Worm (Caenorhabditis elegans) whole organism, L2 larva: ENCODE data around the gene ilys-1.

Experiments
- C34F6.9 ChIP-seq: fragments of 150-350 bp; optimal IDR thresholded peaks from 2 replicates; lab custom pipeline; 2014; ENCODE audit warnings: missing biosample characterization, missing genetic modification characterization
- F13H6.1 ChIP-seq: sonication (generic microtip); optimal IDR thresholded peaks from 2 replicates; lab custom pipeline; 2016; ENCODE audit warnings: missing genetic modification characterization, missing compliant biosample characterization
- Y55F3AM.14 ChIP-seq: fragments of 200-800 bp; sonication (Bioruptor generic); optimal IDR thresholded peaks from 2 replicates; lab custom pipeline; 2018; ENCODE audit warnings: mild to moderate bottlenecking, missing genetic modification characterization, missing compliant biosample characterization
- ZK546.5 ChIP-seq: sonication (generic microtip); optimal IDR thresholded peaks from 2 replicates; lab custom pipeline; 2017; ENCODE audit warnings: missing biosample characterization, missing genetic modification characterization
- alr-1 ChIP-seq: fragments of 150-350 bp; optimal IDR thresholded peaks from 2 replicates; lab custom pipeline; 2014; ENCODE audit warnings: missing biosample characterization, missing genetic modification characterization
- aly-2 ChIP-seq: fragments of 150-350 bp; optimal IDR thresholded peaks from 2 replicates; lab custom pipeline; 2014; ENCODE audit warnings: missing biosample characterization, missing genetic modification characterization
- ama-1 ChIP-seq: fragments of 150-350 bp; optimal IDR thresholded peaks from 2 replicates; lab custom pipeline; 2018; ENCODE audit warnings: inconsistent platforms
- blmp-1 ChIP-seq: sonication (generic microtip); optimal IDR thresholded peaks from 2 replicates; lab custom pipeline; 2017; ENCODE audit warnings: missing genetic modification characterization, mild to moderate bottlenecking, missing compliant biosample characterization, antibody characterized with exemption, moderate library complexity; ENCODE audit not compliant: insufficient read depth
- ceh-16 ChIP-seq: fragments of 150-350 bp; optimal IDR thresholded peaks from 2 replicates; lab custom pipeline; 2014; ENCODE audit warnings: missing biosample characterization, missing genetic modification characterization
- crh-2 ChIP-seq: sonication (generic microtip); optimal IDR thresholded peaks from 2 replicates; lab custom pipeline; 2017; ENCODE audit warnings: missing biosample characterization, missing genetic modification characterization
- egl-27 ChIP-seq: sonication (generic microtip); optimal IDR thresholded peaks from 3 replicates; lab custom pipeline; 2017; ENCODE audit warnings: missing biosample characterization, missing genetic modification reagents, missing genetic modification characterization
- elt-3 ChIP-seq: sonication (generic microtip); optimal IDR thresholded peaks from 2 replicates; lab custom pipeline; 2017; ENCODE audit warnings: missing biosample characterization, missing genetic modification characterization
- fos-1 ChIP-seq: fragments of 150-350 bp; optimal IDR thresholded peaks from 2 replicates; lab custom pipeline; 2014; ENCODE audit warnings: missing biosample characterization, missing genetic modification characterization
- gmeb-1 ChIP-seq: fragments of 150-350 bp; optimal IDR thresholded peaks from 2 replicates; lab custom pipeline; 2014; ENCODE audit warnings: missing biosample characterization, missing genetic modification characterization
- lin-11 ChIP-seq: fragments of 150-350 bp; sonication (generic microtip); optimal IDR thresholded peaks from 2 replicates; lab custom pipeline; 2014; ENCODE audit warnings: missing biosample characterization, missing genetic modification characterization, inconsistent platforms, mixed read lengths
- lin-39 ChIP-seq: fragments of 150-350 bp; optimal IDR thresholded peaks from 2 replicates; lab custom pipeline; 2014; ENCODE audit warnings: missing biosample characterization, missing genetic modification reagents, missing genetic modification characterization
- lsy-2 ChIP-seq, 2 experiments: fragments of 150-350 bp in 1 of 2; sonication (generic microtip) in 1 of 2; optimal IDR thresholded peaks; 2 replicates each; lab custom pipeline; 2014 to 2017; ENCODE audit warnings: missing biosample characterization in 2 of 2, missing genetic modification characterization in 2 of 2
- mab-5 ChIP-seq: fragments of 150-350 bp; optimal IDR thresholded peaks from 2 replicates; lab custom pipeline; 2014; ENCODE audit warnings: missing biosample characterization, missing genetic modification characterization
- mdl-1 ChIP-seq, 2 experiments: fragments of 150-350 bp in 1 of 2; sonication (generic microtip) in 1 of 2; optimal IDR thresholded peaks; 2 replicates each; lab custom pipeline; 2017; ENCODE audit warnings: missing biosample characterization in 2 of 2, missing genetic modification characterization in 2 of 2
- nhr-12 ChIP-seq: fragments of 150-350 bp; optimal IDR thresholded peaks from 2 replicates; lab custom pipeline; 2014; ENCODE audit warnings: missing biosample characterization, missing genetic modification characterization
- nhr-129 ChIP-seq: fragments of 150-350 bp; optimal IDR thresholded peaks from 2 replicates; lab custom pipeline; 2014; ENCODE audit warnings: missing biosample characterization, missing genetic modification characterization
- nhr-21 ChIP-seq: fragments of 150-350 bp; optimal IDR thresholded peaks from 2 replicates; lab custom pipeline; 2014; ENCODE audit warnings: missing biosample characterization, missing genetic modification characterization
- nhr-23 ChIP-seq: fragments of 150-350 bp; optimal IDR thresholded peaks from 2 replicates; lab custom pipeline; 2014; ENCODE audit warnings: missing biosample characterization, missing genetic modification reagents, missing genetic modification characterization
- nhr-25 ChIP-seq: fragments of 150-350 bp; sonication (generic microtip); optimal IDR thresholded peaks from 3 replicates; lab custom pipeline; 2014; ENCODE audit warnings: missing biosample characterization, missing genetic modification characterization
- nhr-6 ChIP-seq: fragments of 150-350 bp; optimal IDR thresholded peaks from 2 replicates; lab custom pipeline; 2014; ENCODE audit warnings: missing biosample characterization, missing genetic modification characterization
- nhr-77 ChIP-seq: fragments of 150-350 bp; optimal IDR thresholded peaks from 2 replicates; lab custom pipeline; 2014; ENCODE audit warnings: missing biosample characterization, missing genetic modification characterization
- peb-1 ChIP-seq: fragments of 150-350 bp; optimal IDR thresholded peaks from 2 replicates; lab custom pipeline; 2014; ENCODE audit warnings: missing biosample characterization, missing genetic modification characterization
- sem-4 ChIP-seq: fragments of 150-350 bp; optimal IDR thresholded peaks from 2 replicates; lab custom pipeline; 2014; ENCODE audit warnings: missing biosample characterization, missing genetic modification reagents, missing genetic modification characterization
- skn-1 ChIP-seq: sonication (generic microtip); optimal IDR thresholded peaks from 2 replicates; lab custom pipeline; 2017; ENCODE audit warnings: missing biosample characterization, missing genetic modification characterization
- sma-3 ChIP-seq: sonication (generic microtip); optimal IDR thresholded peaks from 2 replicates; lab custom pipeline; 2016; ENCODE audit warnings: missing genetic modification reagents, missing genetic modification characterization, missing compliant biosample characterization
- sma-9 ChIP-seq, 2 experiments: fragments of 150-350 bp in 1 of 2; sonication (generic microtip) in 1 of 2; optimal IDR thresholded peaks; 2 replicates each; lab custom pipeline; 2014 to 2016; ENCODE audit warnings: missing genetic modification characterization in 2 of 2, mild to moderate bottlenecking in 1 of 2, missing biosample characterization in 1 of 2, missing compliant biosample characterization in 1 of 2, missing genetic modification reagents in 1 of 2, moderate library complexity in 1 of 2
- snpc-4 ChIP-seq: fragments of 150-350 bp; optimal IDR thresholded peaks from 2 replicates; lab custom pipeline; 2014; ENCODE audit warnings: missing biosample characterization, missing genetic modification characterization
- unc-39 ChIP-seq: fragments of 150-350 bp; optimal IDR thresholded peaks from 2 replicates; lab custom pipeline; 2014; ENCODE audit warnings: missing biosample characterization, missing genetic modification characterization
- unc-55 ChIP-seq: fragments of 150-350 bp; sonication (generic microtip); optimal IDR thresholded peaks from 3 replicates; lab custom pipeline; 2014; ENCODE audit warnings: missing biosample characterization, missing genetic modification reagents, missing genetic modification characterization
- unc-62 ChIP-seq: fragments of 150-350 bp; optimal IDR thresholded peaks from 2 replicates; lab custom pipeline; 2014; ENCODE audit warnings: missing biosample characterization, missing genetic modification reagents, missing genetic modification characterization
- ztf-1 ChIP-seq: fragments of 200-800 bp; sonication (Bioruptor generic); conservative IDR thresholded peaks from 2 replicates; pipeline ENCODE4 v1.3.6; 2022; ENCODE audit warnings: missing genetic modification characterization, missing compliant biosample characterization
- ztf-4 ChIP-seq: fragments of 150-350 bp; optimal IDR thresholded peaks from 2 replicates; lab custom pipeline; 2014; ENCODE audit warnings: missing biosample characterization, missing genetic modification characterization

Gene ilys-1

ce11 chrIV:2470114-2470513 is at the start of gene ilys-1:
TSS of gene ilys-1 (plus strand) at chrIV:2470414.
- TF ChIP-seq aly-2 (tag; lab: Kevin White, UChicago): no peak
- no peak for TF ChIP-seq nhr-23 (tag; lab: Kevin White, UChicago)
- no peak for TF ChIP-seq lin-39 (tag; lab: Kevin White, UChicago)
- no peak for TF ChIP-seq snpc-4
- TF ChIP-seq nhr-77 (tag; lab: Kevin White, UChicago): no peak
- TF ChIP-seq peb-1 (tag; lab: Kevin White, UChicago): no peak
- TF ChIP-seq sma-9 (GFP tag; optimal IDR thresholded peaks at IDR 0.05; lab: Kevin White, UChicago): no peak
- no peak for TF ChIP-seq sma-9 (tag; optimal IDR thresholded peaks at IDR 0.05; lab: Kevin White, UChicago)
- TF ChIP-seq unc-62 (GFP tag; lab: Kevin White, UChicago): no peak

ce11 chrIV:2432693-2433092 is 37.5 kb upstream of the ilys-1 start, which contains the start of gene C45G7.4:
TSS of gene C45G7.4 (plus strand) at chrIV:2432993.
- TF ChIP-seq ZK546.5: no peak
- no peak for TF ChIP-seq aly-2 (tag; lab: Kevin White, UChicago)
- TF ChIP-seq ama-1 (lab: Kevin White, UChicago): no peak
- no peak for TF ChIP-seq skn-1 (tag; lab: Kevin White, UChicago)
- TF ChIP-seq nhr-12 (tag; lab: Kevin White, UChicago): no peak
- TF ChIP-seq ztf-4 (tag; lab: Kevin White, UChicago): no peak
- TF ChIP-seq nhr-129 (tag; lab: Kevin White, UChicago): no peak
- TF ChIP-seq nhr-23 (tag; lab: Kevin White, UChicago): no peak

ce11 chrIV:2434366-2434765 is 35.8 kb upstream of the ilys-1 start:
- no peak for TF ChIP-seq nhr-23 (tag; lab: Kevin White, UChicago)
- no peak for TF ChIP-seq mdl-1 (tag; optimal IDR thresholded peaks at IDR 0.05; lab: Kevin White, UChicago)
- TF ChIP-seq egl-27 (tag; lab: Kevin White, UChicago): no peak
- TF ChIP-seq F13H6.1 (tag; lab: Kevin White, UChicago): no peak

DNA sequence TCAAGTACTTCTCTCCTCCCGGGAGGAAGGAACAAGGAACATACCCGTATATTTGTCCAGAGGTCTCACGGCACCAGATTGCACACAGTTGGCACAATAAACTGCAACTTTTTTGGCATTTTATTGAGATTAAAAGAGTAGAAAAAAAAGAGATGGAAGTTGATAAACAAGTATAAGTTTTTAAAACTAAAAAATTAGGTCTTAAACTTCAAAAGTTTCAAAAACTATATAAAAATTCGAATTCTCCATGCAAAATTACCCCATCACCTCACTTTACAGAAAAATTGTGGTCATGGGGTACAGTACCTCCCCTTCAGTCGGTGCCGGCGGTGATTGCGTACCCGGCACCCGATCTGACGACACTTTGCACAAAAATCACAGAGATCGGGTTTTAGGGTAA is 19.0 kb upstream of the ilys-1 start, which contains the start of gene C45G7.13:
Gene C45G7.13, minus strand, starts transcription at position 101 of the 400 bp plus-strand sequence.
- TF ChIP-seq sma-3 (GFP tag; lab: Kevin White, UChicago): no peak
- TF ChIP-seq gmeb-1: no peak
- no peak for TF ChIP-seq Y55F3AM.14
- no peak for TF ChIP-seq ZK546.5

- no peak for TF ChIP-seq blmp-1 (tag; lab: Kevin White, UChicago)
- TF ChIP-seq unc-62 (GFP tag; lab: Kevin White, UChicago): no peak
- TF ChIP-seq sem-4 (tag; lab: Kevin White, UChicago): no peak
- TF ChIP-seq unc-39 (tag; lab: Kevin White, UChicago): no peak
- TF ChIP-seq nhr-23 (tag; lab: Kevin White, UChicago): no peak
- no peak for TF ChIP-seq unc-55 (GFP tag; lab: Kevin White, UChicago)
- TF ChIP-seq fos-1: no peak
- TF ChIP-seq C34F6.9: no peak
- TF ChIP-seq peb-1 (tag; lab: Kevin White, UChicago): no peak
- no peak for TF ChIP-seq nhr-129 (tag; lab: Kevin White, UChicago)
- TF ChIP-seq mdl-1 (tag; optimal IDR thresholded peaks at IDR 0.05; lab: Kevin White, UChicago): no peak
- TF ChIP-seq skn-1 (tag; lab: Kevin White, UChicago): no peak
- no peak for TF ChIP-seq lsy-2 (tag; optimal IDR thresholded peaks at IDR 0.05; lab: Kevin White, UChicago)
- no peak for TF ChIP-seq nhr-21 (tag; lab: Kevin White, UChicago)
- TF ChIP-seq lin-39 (tag; lab: Kevin White, UChicago): no peak
- no peak for TF ChIP-seq crh-2 (tag; lab: Kevin White, UChicago)
- TF ChIP-seq egl-27 (tag; lab: Kevin White, UChicago): no peak
- TF ChIP-seq ama-1 (lab: Kevin White, UChicago): no peak
- TF ChIP-seq gmeb-1: no peak
Observed at ce11 chrIV:2451655-2452054, 18.6 kb upstream of the ilys-1 start.

DNA sequence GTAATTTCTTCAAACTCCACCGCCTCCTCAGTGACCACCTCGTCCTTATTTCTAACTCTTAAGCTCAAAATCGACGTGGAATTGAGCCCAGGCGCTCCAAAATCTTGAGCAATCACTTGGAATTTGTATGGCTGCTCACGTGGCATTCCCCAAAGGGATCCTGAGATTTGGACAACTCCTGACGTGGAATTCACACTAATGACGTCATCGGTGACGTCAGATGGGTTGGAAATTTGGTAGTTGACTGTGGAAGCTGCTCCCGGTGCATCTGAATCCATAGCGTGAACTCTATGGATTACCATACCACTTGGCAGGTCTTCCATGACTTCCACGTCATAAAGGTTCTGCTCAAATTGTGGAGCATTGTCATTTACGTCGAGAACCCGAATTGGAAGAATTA is 15.1 kb upstream of the ilys-1 start:
- TF ChIP-seq nhr-129 (tag; lab: Kevin White, UChicago) (no peak), skn-1 (tag; lab: Kevin White, UChicago) (no peak), unc-55 (GFP tag; lab: Kevin White, UChicago) (no peak), lin-11 (tag; lab: Kevin White, UChicago) (no peak), C34F6.9 (no peak), crh-2 (tag; lab: Kevin White, UChicago) (no peak), nhr-25 (tag; lab: Kevin White, UChicago) (no peak), ceh-16 (no peak), fos-1 (no peak), alr-1 (tag; lab: Kevin White, UChicago) (no peak), peb-1 (tag; lab: Kevin White, UChicago) (no peak), elt-3 (no peak), ztf-1 (GFP tag; lab: Robert Waterston, UW) (no peak), aly-2 (tag; lab: Kevin White, UChicago) (no peak), ztf-4 (tag; lab: Kevin White, UChicago) (no peak), mab-5 (tag; lab: Kevin White, UChicago) (no peak), ZK546.5 (no peak), nhr-6 (no peak)
